Worm (Caenorhabditis elegans) whole organism, late embryonic: ENCODE data around the gene idpc-4.

Source experiments
- F13H6.1 ChIP-seq: sonication (generic microtip); optimal IDR thresholded peaks from 2 replicates; lab custom pipeline; 2016; ENCODE audit warnings: missing genetic modification characterization, missing compliant biosample characterization
- Y22D7AL.16 ChIP-seq: sonication (generic microtip); optimal IDR thresholded peaks from 2 replicates; lab custom pipeline; 2016; ENCODE audit warnings: missing genetic modification characterization, missing compliant biosample characterization
- nhr-11 ChIP-seq: fragments of 150-350 bp; optimal IDR thresholded peaks from 2 replicates; lab custom pipeline; 2014; ENCODE audit warnings: missing biosample characterization, missing genetic modification characterization
- pag-3 ChIP-seq: sonication (generic microtip); optimal IDR thresholded peaks from 2 replicates; lab custom pipeline; 2016; ENCODE audit warnings: missing compliant biosample characterization, missing genetic modification characterization, borderline replicate concordance
- pqm-1 ChIP-seq: sonication (generic microtip); optimal IDR thresholded peaks from 2 replicates; lab custom pipeline; 2016; ENCODE audit warnings: missing genetic modification characterization, missing compliant biosample characterization
- tbx-2 ChIP-seq: sonication (generic microtip); optimal IDR thresholded peaks from 2 replicates; lab custom pipeline; 2016; ENCODE audit warnings: missing genetic modification characterization, missing compliant biosample characterization
- unc-86 ChIP-seq: sonication (generic microtip); optimal IDR thresholded peaks from 2 replicates; lab custom pipeline; 2016; ENCODE audit warnings: missing genetic modification characterization, missing compliant biosample characterization

DNA sequence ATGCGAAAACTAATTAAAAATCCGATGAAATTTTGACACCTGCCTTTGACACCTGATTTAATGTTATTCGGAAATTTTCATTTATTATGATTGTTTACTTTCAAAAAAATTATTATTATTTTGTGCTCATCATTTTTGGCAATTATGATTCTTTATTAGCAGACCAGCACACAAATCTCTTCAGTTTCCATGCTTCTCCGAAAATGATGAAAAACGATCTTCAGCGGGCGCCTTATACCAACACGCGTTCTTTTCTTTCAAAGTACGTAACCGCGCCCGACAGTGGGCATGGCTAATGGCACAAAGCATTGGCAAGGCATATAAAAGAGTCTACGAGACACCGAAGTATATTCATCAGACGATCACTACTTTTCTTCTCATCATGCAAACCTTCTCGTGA, 5.4 kb upstream of the idpc-4 start, which contains the start of gene idpc-6:
- TF ChIP-seq nhr-11 (tag; lab: Kevin White, UChicago): no peak
- TF ChIP-seq unc-86 (tag; lab: Kevin White, UChicago): no peak
- no peak for TF ChIP-seq Y22D7AL.16 (tag; lab: Kevin White, UChicago)
- TF ChIP-seq pag-3 (tag; lab: Kevin White, UChicago): no peak
- no peak for TF ChIP-seq pqm-1 (tag; lab: Kevin White, UChicago)
- TF ChIP-seq tbx-2 (tag; lab: Kevin White, UChicago): no peak
- TF ChIP-seq F13H6.1 (tag; lab: Kevin White, UChicago): no peak
